Fruit fly (Drosophila melanogaster) whole organism, embryonic: ENCODE measurements around the gene Ms.
A peak's percentile ranks its signal among the peaks of the same experiment; 100 is the strongest.

Experiments
- CG10209 ChIP-seq: fragments of 200-800 bp; sonication (Bioruptor generic); optimal IDR thresholded peaks from 3 replicates; lab custom pipeline; 2017; ENCODE audit warnings: missing biosample characterization, mild to moderate bottlenecking, missing genetic modification characterization, missing genetic modification reagents
- CG11695 ChIP-seq: fragments of 200-800 bp; sonication (Bioruptor generic); IDR thresholded peaks from 3 replicates; pipeline ENCODE4 v1.3.6; 2022; ENCODE audit warnings: missing biosample characterization, missing genetic modification characterization
- CG13424 ChIP-seq: fragments of 200-800 bp; sonication (Bioruptor generic); optimal IDR thresholded peaks from 2 replicates; lab custom pipeline; 2019; ENCODE audit warnings: missing biosample characterization, mild to moderate bottlenecking, missing genetic modification characterization, moderate library complexity
- CG18764 ChIP-seq: fragments of 200-800 bp; sonication (Bioruptor generic); optimal IDR thresholded peaks from 3 replicates; lab custom pipeline; 2016; ENCODE audit warnings: missing biosample characterization, missing genetic modification characterization
- CG2129 ChIP-seq: fragments of 200-800 bp; sonication (Bioruptor generic); IDR thresholded peaks from 2 replicates; pipeline ENCODE4 v1.3.6; 2022; ENCODE audit warnings: missing biosample characterization, missing genetic modification characterization; ENCODE audit not compliant: partially characterized antibody
- CG31224 ChIP-seq: fragments of 200-800 bp; sonication (Bioruptor generic); IDR thresholded peaks from 2 replicates; pipeline ENCODE4 v1.3.6; 2022; ENCODE audit warnings: missing biosample characterization, missing genetic modification characterization
- CG31388 ChIP-seq: fragments of 200-800 bp; sonication (Bioruptor generic); optimal IDR thresholded peaks from 2 replicates; lab custom pipeline; 2016; ENCODE audit warnings: missing biosample characterization, missing genetic modification characterization
- CG34422 ChIP-seq: fragments of 200-800 bp; sonication (Bioruptor generic); IDR thresholded peaks from 3 replicates; pipeline ENCODE4 v1.3.6; 2022; ENCODE audit warnings: missing biosample characterization, missing genetic modification characterization
- CG3726 ChIP-seq: fragments of 200-800 bp; sonication (Bioruptor generic); IDR thresholded peaks from 3 replicates; pipeline ENCODE4, ENCODE4 v1.3.6; 2022; ENCODE audit warnings: missing biosample characterization, missing genetic modification characterization
- CG6175 ChIP-seq: fragments of 200-800 bp; sonication (Bioruptor generic); IDR thresholded peaks from 3 replicates; pipeline ENCODE4 v1.3.6; 2022; ENCODE audit warnings: missing biosample characterization, missing genetic modification characterization
- CG6254 ChIP-seq: fragments of 200-800 bp; sonication (Bioruptor generic); optimal IDR thresholded peaks from 3 replicates; lab custom pipeline; 2017; ENCODE audit warnings: mild to moderate bottlenecking, missing biosample characterization, missing genetic modification reagents, missing genetic modification characterization
- CG6272 ChIP-seq: fragments of 200-800 bp; sonication (Bioruptor generic); IDR thresholded peaks from 2 replicates; pipeline ENCODE4 v1.3.6; 2022; ENCODE audit warnings: missing biosample characterization, missing genetic modification characterization
- CG7963 ChIP-seq: fragments of 200-800 bp; sonication (Bioruptor generic); IDR thresholded peaks from 3 replicates; pipeline ENCODE4 v1.3.6; 2022; ENCODE audit warnings: missing biosample characterization, missing genetic modification characterization; ENCODE audit not compliant: partially characterized antibody
- CG8089 ChIP-seq: fragments of 200-800 bp; sonication (Bioruptor generic); optimal IDR thresholded peaks from 3 replicates; lab custom pipeline; 2016; ENCODE audit warnings: missing biosample characterization, missing genetic modification characterization
- CG8359 ChIP-seq: fragments of 200-800 bp; sonication (Bioruptor generic); optimal IDR thresholded peaks from 2 replicates; lab custom pipeline; 2017; ENCODE audit warnings: missing biosample characterization, mild to moderate bottlenecking, missing genetic modification characterization, borderline replicate concordance
- D19B ChIP-seq: fragments of 200-800 bp; sonication (Bioruptor generic); optimal IDR thresholded peaks from 2 replicates; lab custom pipeline; 2017; ENCODE audit warnings: missing biosample characterization, mild to moderate bottlenecking, missing genetic modification characterization
- Hr51 ChIP-seq, 2 experiments: fragments of 200-800 bp; sonication (Bioruptor generic); optimal IDR thresholded peaks; 2 replicates in 1 of 2; 3 replicates in 1 of 2; lab custom pipeline; 2016 to 2018; ENCODE audit warnings: missing biosample characterization in 2 of 2, missing genetic modification characterization in 2 of 2, mild to moderate bottlenecking in 1 of 2, moderate library complexity in 1 of 2
- NfI ChIP-seq: fragments of 200-800 bp; sonication (Bioruptor generic); optimal IDR thresholded peaks from 3 replicates; lab custom pipeline; 2018; ENCODE audit warnings: missing biosample characterization, mild to moderate bottlenecking, missing genetic modification characterization, moderate library complexity
- Oli ChIP-seq: fragments of 200-800 bp; sonication (Bioruptor generic); optimal IDR thresholded peaks from 2 replicates; lab custom pipeline; 2018; ENCODE audit warnings: missing biosample characterization, mild to moderate bottlenecking, missing genetic modification characterization, moderate library complexity
- Scr ChIP-seq: fragments of 200-800 bp; sonication (Bioruptor generic); IDR thresholded peaks from 2 replicates; pipeline ENCODE4 v1.3.6; 2022; ENCODE audit warnings: missing biosample characterization, missing genetic modification characterization; ENCODE audit not compliant: partially characterized antibody
- TFAM ChIP-seq: fragments of 200-800 bp; sonication (Bioruptor generic); optimal IDR thresholded peaks from 2 replicates; lab custom pipeline; 2017; ENCODE audit warnings: missing biosample characterization, missing genetic modification characterization, inconsistent platforms
- Xrp1 ChIP-seq: fragments of 200-800 bp; sonication (Bioruptor generic); IDR thresholded peaks from 2 replicates; pipeline ENCODE4 v1.3.6; 2022; ENCODE audit warnings: missing biosample characterization, missing genetic modification characterization
- az2 ChIP-seq: fragments of 200-800 bp; sonication (Bioruptor generic); optimal IDR thresholded peaks from 3 replicates; lab custom pipeline; 2016; ENCODE audit warnings: missing biosample characterization, missing genetic modification characterization
- cas ChIP-seq: fragments of 200-800 bp; sonication (Bioruptor generic); IDR thresholded peaks from 2 replicates; pipeline ENCODE4 v1.3.6; 2022; ENCODE audit warnings: missing biosample characterization, missing genetic modification characterization
- cato ChIP-seq: fragments of 200-800 bp; sonication (Bioruptor generic); optimal IDR thresholded peaks from 2 replicates; lab custom pipeline; 2016; ENCODE audit warnings: missing biosample characterization, missing genetic modification characterization, borderline replicate concordance
- danr ChIP-seq: fragments of 200-800 bp; sonication (Bioruptor generic); IDR thresholded peaks from 2 replicates; pipeline ENCODE4 v1.3.6; 2022; ENCODE audit warnings: missing biosample characterization, missing genetic modification characterization
- dm ChIP-seq: fragments of 200-800 bp; sonication (Bioruptor generic); optimal IDR thresholded peaks from 3 replicates; lab custom pipeline; 2016; ENCODE audit warnings: missing biosample characterization, missing genetic modification characterization
- dmrt11E ChIP-seq: fragments of 200-800 bp; sonication (Bioruptor generic); optimal IDR thresholded peaks from 3 replicates; lab custom pipeline; 2018; ENCODE audit warnings: missing biosample characterization, mild to moderate bottlenecking, missing genetic modification characterization, moderate library complexity
- esg ChIP-seq: fragments of 200-800 bp; sonication (Bioruptor generic); conservative IDR thresholded peaks from 2 replicates; pipeline ENCODE4 v1.3.6; 2022; ENCODE audit warnings: missing biosample characterization, missing genetic modification characterization
- fd3F ChIP-seq: fragments of 200-800 bp; sonication (Bioruptor generic); optimal IDR thresholded peaks from 2 replicates; lab custom pipeline; 2018; ENCODE audit warnings: missing biosample characterization, mild to moderate bottlenecking, missing genetic modification characterization, moderate library complexity
- grau ChIP-seq: fragments of 200-800 bp; optimal IDR thresholded peaks from 3 replicates; lab custom pipeline; 2019; ENCODE audit warnings: missing biosample characterization, mild to moderate bottlenecking, missing genetic modification characterization, moderate library complexity
- hbn ChIP-seq: fragments of 200-800 bp; sonication (Bioruptor generic); IDR thresholded peaks from 2 replicates; pipeline ENCODE4 v1.3.6; 2022; ENCODE audit warnings: missing biosample characterization, missing genetic modification characterization; ENCODE audit not compliant: partially characterized antibody
- inv ChIP-seq: fragments of 200-800 bp; sonication (Bioruptor generic); IDR thresholded peaks from 2 replicates; pipeline ENCODE4 v1.3.6; 2022; ENCODE audit warnings: missing biosample characterization, missing genetic modification characterization; ENCODE audit not compliant: partially characterized antibody
- klu ChIP-seq: fragments of 200-800 bp; sonication (Bioruptor generic); IDR thresholded peaks from 2 replicates; pipeline ENCODE4 v1.3.6; 2022; ENCODE audit warnings: missing biosample characterization, missing genetic modification characterization
- knrl ChIP-seq: fragments of 200-800 bp; sonication (Bioruptor generic); IDR thresholded peaks from 3 replicates; pipeline ENCODE4 v1.3.6; 2022; ENCODE audit warnings: missing biosample characterization, missing genetic modification characterization; ENCODE audit not compliant: partially characterized antibody
- luna ChIP-seq: fragments of 200-800 bp; sonication (Bioruptor generic); optimal IDR thresholded peaks from 2 replicates; lab custom pipeline; 2016; ENCODE audit warnings: missing biosample characterization, missing genetic modification characterization
- odd ChIP-seq: fragments of 200-800 bp; sonication (Bioruptor generic); optimal IDR thresholded peaks from 2 replicates; lab custom pipeline; 2017; ENCODE audit warnings: missing biosample characterization, mild to moderate bottlenecking, missing genetic modification characterization
- slbo ChIP-seq: fragments of 200-800 bp; sonication (Bioruptor generic); IDR thresholded peaks from 2 replicates; pipeline ENCODE4 v1.3.6; 2022; ENCODE audit warnings: missing biosample characterization, missing genetic modification characterization
- stc ChIP-seq: fragments of 200-800 bp; sonication (Bioruptor generic); IDR thresholded peaks from 2 replicates; pipeline ENCODE4 v1.3.6; 2022; ENCODE audit warnings: missing biosample characterization, missing genetic modification characterization
- tap ChIP-seq: fragments of 200-800 bp; optimal IDR thresholded peaks from 3 replicates; lab custom pipeline; 2019; ENCODE audit warnings: missing biosample characterization, mild to moderate bottlenecking, missing genetic modification characterization, moderate library complexity
- tin ChIP-seq: fragments of 200-800 bp; sonication (Bioruptor generic); optimal IDR thresholded peaks from 3 replicates; lab custom pipeline; 2016; ENCODE audit warnings: missing biosample characterization, missing genetic modification characterization
- tll ChIP-seq, 2 experiments: fragments of 200-800 bp in 1 of 2; fragments of >200 bp in 1 of 2; sonication (Bioruptor generic) in 1 of 2; optimal IDR thresholded peaks; 2 replicates each; lab custom pipeline; 2017 to 2019; ENCODE audit warnings: missing biosample characterization in 2 of 2, missing genetic modification characterization in 2 of 2, mild to moderate bottlenecking in 1 of 2, moderate library complexity in 1 of 2
- trem ChIP-seq: fragments of 200-800 bp; optimal IDR thresholded peaks from 3 replicates; lab custom pipeline; 2019; ENCODE audit warnings: missing biosample characterization, mild to moderate bottlenecking, missing genetic modification characterization, moderate library complexity
- tx ChIP-seq: fragments of 200-800 bp; sonication (Bioruptor generic); optimal IDR thresholded peaks from 2 replicates; lab custom pipeline; 2016; ENCODE audit warnings: missing biosample characterization, missing genetic modification characterization
- unc-4 ChIP-seq: fragments of 200-800 bp; sonication (Bioruptor generic); IDR thresholded peaks from 2 replicates; pipeline ENCODE4 v1.3.6; 2022; ENCODE audit warnings: missing biosample characterization, missing genetic modification characterization; ENCODE audit not compliant: partially characterized antibody
- vnd ChIP-seq: fragments of 200-800 bp; sonication (Bioruptor generic); IDR thresholded peaks from 3 replicates; pipeline ENCODE4 v1.3.6; 2022; ENCODE audit warnings: missing biosample characterization, missing genetic modification characterization; ENCODE audit not compliant: partially characterized antibody
- z ChIP-seq: fragments of 200-800 bp; sonication (Bioruptor generic); IDR thresholded peaks from 3 replicates; pipeline ENCODE4 v1.3.6; 2022; ENCODE audit warnings: missing biosample characterization, missing genetic modification characterization
- zf30C ChIP-seq: fragments of 200-800 bp; sonication (Bioruptor generic); optimal IDR thresholded peaks from 3 replicates; lab custom pipeline; 2018; ENCODE audit warnings: missing biosample characterization, mild to moderate bottlenecking, missing genetic modification characterization

Gene Ms

DNA sequence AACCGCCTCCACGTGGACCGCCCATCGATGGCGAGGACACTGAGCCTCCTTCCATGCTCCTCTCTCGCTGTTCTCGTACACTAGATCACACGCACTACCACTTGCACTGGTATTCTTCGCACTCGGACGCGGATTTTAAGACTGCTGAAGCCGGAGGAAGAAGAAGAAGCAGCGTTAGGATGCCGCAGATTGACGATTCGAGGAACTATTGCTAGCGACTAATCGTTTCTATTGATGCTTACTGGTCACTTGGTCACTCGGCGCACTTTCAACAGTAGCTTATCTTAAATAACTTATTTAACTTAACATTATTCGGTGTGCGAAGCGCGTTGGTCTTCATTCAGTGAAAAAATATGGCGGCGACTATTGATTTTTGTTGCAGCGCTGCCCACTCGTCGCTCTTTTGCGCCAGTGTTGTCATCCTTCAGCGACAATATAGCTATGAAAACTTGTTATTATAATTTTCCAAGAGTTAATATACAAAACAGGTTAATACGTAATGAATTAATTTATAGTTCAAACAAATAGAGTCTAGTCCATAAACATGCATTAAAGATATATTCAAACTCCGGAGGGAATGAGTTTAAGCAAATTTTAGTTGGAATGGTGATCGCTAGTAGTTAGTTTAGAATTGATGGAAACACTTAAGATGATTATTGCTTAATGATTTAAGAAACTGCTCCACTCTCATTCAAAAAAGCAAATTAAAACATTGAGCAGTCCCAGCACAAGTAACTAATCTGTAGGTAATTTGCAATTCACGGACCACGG lies 7.3 kb downstream of the Ms start, which contains the start of the genes CG5746 and CG6454 (continued):
- TF ChIP-seq dmrt11E (tag; lab: Kevin White, UChicago) (peak; percentile 61), Hr51 (GFP tag; optimal IDR thresholded peaks at IDR 0.05; lab: Kevin White, UChicago) (peak in 1 of 2 experiments; percentile 50), unc-4 (GFP tag; lab: Robert Waterston, UW) (no peak), stc (GFP tag; lab: Robert Waterston, UW) (no peak), CG34422 (GFP tag; lab: Robert Waterston, UW) (peak; percentile 65), cato (GFP tag; lab: Kevin White, UChicago) (peak; percentile 19), z (GFP tag; lab: Robert Waterston, UW) (no peak), luna (no peak), tll (GFP tag; optimal IDR thresholded peaks at IDR 0.05; lab: Kevin White, UChicago) (peak in 1 of 2 experiments; percentile 11), Xrp1 (GFP tag; lab: Robert Waterston, UW) (peak; percentile 35; the same call in 1 of the 2 replicates), knrl (GFP tag; lab: Robert Waterston, UW) (no peak), az2 (peak; percentile 48), slbo (GFP tag; lab: Robert Waterston, UW) (peak; percentile 70), trem (tag; lab: Kevin White, UChicago) (peak; percentile 99), hbn (no peak), CG11695 (GFP tag; lab: Robert Waterston, UW) (no peak), dm (peak; percentile 36), grau (tag; lab: Kevin White, UChicago) (no peak), Oli (tag; lab: Kevin White, UChicago) (no peak), CG6254 (GFP tag; lab: Kevin White, UChicago) (no peak), klu (GFP tag; lab: Robert Waterston, UW) (0 out of 2 replicates have a peak, but pooled peaks have one; percentile 30), CG6175 (GFP tag; lab: Robert Waterston, UW) (no peak), danr (GFP tag; lab: Robert Waterston, UW) (no peak), TFAM (GFP tag; lab: Kevin White, UChicago) (no peak), tap (tag; lab: Kevin White, UChicago) (no peak), CG10209 (GFP tag; lab: Kevin White, UChicago) (no peak), odd (no peak), NfI (no peak), tx (GFP tag; lab: Kevin White, UChicago) (peak; percentile 43), inv (GFP tag; lab: Robert Waterston, UW) (no peak), CG18764 (GFP tag; lab: Kevin White, UChicago) (peak; percentile 35), fd3F (peak; percentile 39), CG31388 (no peak), tin (GFP tag; lab: Kevin White, UChicago) (peak; percentile 45), CG8359 (GFP tag; lab: Kevin White, UChicago) (no peak), cas (GFP tag; lab: Robert Waterston, UW) (no peak), D19B (GFP tag; lab: Kevin White, UChicago) (no peak), CG13424 (no peak), CG3726 (no peak), vnd (GFP tag; lab: Robert Waterston, UW) (no peak), CG2129 (GFP tag; lab: Robert Waterston, UW) (no peak), zf30C (GFP tag; lab: Kevin White, UChicago) (no peak), CG7963 (GFP tag; lab: Robert Waterston, UW) (no peak), esg (GFP tag; lab: Robert Waterston, UW) (no peak), CG6272 (GFP tag; lab: Robert Waterston, UW) (0 out of 2 replicates have a peak, but pooled peaks have one; percentile 32), CG8089 (peak; percentile 21), CG31224 (no peak; the same call in 1 of the 2 replicates), Scr (no peak)
